Fruit fly (Drosophila melanogaster): ENCODE results near the gene CG5412.
A peak's percentile ranks its signal among the peaks of the same experiment; 100 is the strongest.

DNA sequence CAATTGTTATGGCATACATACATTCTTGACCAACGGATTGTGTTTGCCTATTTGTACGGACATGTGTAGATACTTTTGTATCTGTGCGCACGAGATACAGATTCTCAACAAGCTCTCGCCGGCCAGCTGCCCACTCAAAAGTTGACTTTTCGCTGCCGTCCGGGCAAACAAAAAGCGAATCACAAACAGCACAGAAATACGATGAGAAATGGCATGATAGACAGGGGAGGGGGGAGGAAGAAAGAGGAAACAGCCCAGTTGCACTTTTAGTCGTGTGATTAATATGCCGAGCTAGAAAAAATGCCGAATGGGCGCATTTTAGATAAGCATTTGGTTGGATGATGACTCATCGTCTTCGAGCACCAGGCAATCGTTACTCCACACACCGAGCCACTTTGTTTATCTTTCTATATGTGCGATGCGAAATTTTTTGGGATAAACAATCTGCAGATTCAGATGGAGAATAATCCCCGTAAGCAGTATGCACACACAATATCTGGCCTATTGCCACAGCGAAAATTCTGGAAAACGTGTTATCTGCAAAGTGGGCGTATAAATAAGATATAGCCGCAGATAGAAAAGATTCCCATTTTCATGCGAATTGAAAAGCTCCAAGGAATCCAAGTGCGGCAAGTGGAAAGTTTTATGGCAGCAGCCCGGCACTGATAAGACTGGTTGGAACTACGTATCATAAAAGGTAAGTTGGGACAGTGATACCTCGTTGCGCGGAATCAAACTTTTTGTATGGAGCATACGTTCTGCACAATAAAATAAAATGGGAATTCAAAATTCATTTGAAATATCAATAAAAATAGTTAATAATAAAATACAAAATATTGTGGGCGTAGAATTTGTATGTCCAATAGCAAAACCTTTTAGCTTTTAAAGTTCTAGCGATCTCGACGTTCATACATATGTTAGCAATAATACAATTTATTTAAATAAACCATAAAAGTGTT, 29.9 kb upstream of the CG5412 start:
- TF ChIP-seq bab1 (GFP tag; optimal IDR thresholded peaks at IDR 0.05) (no peak), CG11617 (GFP tag; optimal IDR thresholded peaks at IDR 0.05) (peak; percentile 11), Mnt (GFP tag; optimal IDR thresholded peaks at IDR 0.05) (peak; percentile 55), CG12768 (GFP tag; optimal IDR thresholded peaks at IDR 0.05) (peak; percentile 71), toe (GFP tag; optimal IDR thresholded peaks at IDR 0.05) (peak; percentile 6), tj (GFP tag; optimal IDR thresholded peaks at IDR 0.05) (peak; percentile 95), pad (GFP tag; optimal IDR thresholded peaks at IDR 0.05) (no peak)
